Fruit fly (Drosophila melanogaster): Measurements from ENCODE around the gene Muc12Ea.
A peak's percentile ranks its signal among the peaks of the same experiment; 100 is the strongest.

Muc12Ea gene

dm6 chrX:14260863-14261262, 16.7 kb upstream of the Muc12Ea start, which contains the start of the genes CG46317 and Tat:
Gene CG46317 (plus strand): TSS chrX:14261223.
Gene Tat (plus strand): TSS chrX:14261223.
- TF ChIP-seq CG10462 (GFP tag; optimal IDR thresholded peaks at IDR 0.05) (no peak), CG13894 (tag; optimal IDR thresholded peaks at IDR 0.05) (peak; percentile 95), CG10431 (GFP tag; optimal IDR thresholded peaks at IDR 0.05) (no peak), zfh2 (GFP tag; optimal IDR thresholded peaks at IDR 0.05) (no peak), CG6765 (GFP tag; optimal IDR thresholded peaks at IDR 0.05) (no peak), Deaf1 (tag; optimal IDR thresholded peaks at IDR 0.05) (peak; percentile 52)

dm6 chrX:14265149-14265548, 12.4 kb upstream of the Muc12Ea start:
- TF ChIP-seq CTCF (GFP tag; optimal IDR thresholded peaks at IDR 0.05) (no peak), stwl (tag; optimal IDR thresholded peaks at IDR 0.05) (peak; percentile 97), dmrt99B (tag; optimal IDR thresholded peaks at IDR 0.05) (no peak), sens (GFP tag) (peak; percentile 30), CG15011 (GFP tag; optimal IDR thresholded peaks at IDR 0.05) (no peak), CG9727 (GFP tag; optimal IDR thresholded peaks at IDR 0.05) (no peak), insv (GFP tag; optimal IDR thresholded peaks at IDR 0.05) (no peak), CG10267 (tag; optimal IDR thresholded peaks at IDR 0.05) (peak; percentile 61)

dm6 chrX:14266075-14266474, 11.5 kb upstream of the Muc12Ea start, which contains the start of the genes CG13404 and na:
Gene CG13404 (minus strand): TSS chrX:14266250.
Gene na (plus strand): TSS chrX:14266367.
- TF ChIP-seq CG6765 (GFP tag; optimal IDR thresholded peaks at IDR 0.05) (no peak), tio (GFP tag; optimal IDR thresholded peaks at IDR 0.05) (no peak), pros (GFP tag; optimal IDR thresholded peaks at IDR 0.05) (no peak), Deaf1 (tag; optimal IDR thresholded peaks at IDR 0.05) (no peak), MESR4 (GFP tag; optimal IDR thresholded peaks at IDR 0.05) (no peak), sqz (GFP tag; optimal IDR thresholded peaks at IDR 0.05) (peak; percentile 2), ranshi (GFP tag; IDR thresholded peaks at IDR 0.05) (no peak), ato (GFP tag; IDR thresholded peaks at IDR 0.05; ENCODE audit: partially characterized antibody) (no peak), Ravus (GFP tag; IDR thresholded peaks at IDR 0.05) (no peak), sima (GFP tag; optimal IDR thresholded peaks at IDR 0.05) (no peak), Dref (GFP tag; IDR thresholded peaks at IDR 0.05) (0 out of 2 replicates have a peak, but pooled peaks have one; percentile 6), CG15514 (GFP tag; optimal IDR thresholded peaks at IDR 0.05) (peak; percentile 95), tll (GFP tag; optimal IDR thresholded peaks at IDR 0.05) (no peak), Ets65A (GFP tag) (peak; percentile 27), Hey (tag; optimal IDR thresholded peaks at IDR 0.05) (no peak), al (GFP tag; IDR thresholded peaks at IDR 0.05) (no peak), CG15601 (tag; optimal IDR thresholded peaks at IDR 0.05) (no peak), CG14860 (GFP tag; IDR thresholded peaks at IDR 0.05; ENCODE audit: partially characterized antibody) (no peak), CG2202 (tag; optimal IDR thresholded peaks at IDR 0.05) (no peak), Dad (GFP tag; optimal IDR thresholded peaks at IDR 0.05) (no peak), zf30C (GFP tag; optimal IDR thresholded peaks at IDR 0.05) (no peak), seq (GFP tag; IDR thresholded peaks at IDR 0.05) (0 out of 2 replicates have a peak, but pooled peaks have one; percentile 18), CHES-1-like (GFP tag; optimal IDR thresholded peaks at IDR 0.05) (no peak), sisA (GFP tag; IDR thresholded peaks at IDR 0.05) (no peak), ken (GFP tag; IDR thresholded peaks at IDR 0.05) (no peak), dan (GFP tag; IDR thresholded peaks at IDR 0.05) (no peak), nerfin-2 (GFP tag; IDR thresholded peaks at IDR 0.05; ENCODE audit: partially characterized antibody) (no peak), Mes4 (GFP tag; optimal IDR thresholded peaks at IDR 0.05) (no peak), Atf-2 (GFP tag; optimal IDR thresholded peaks at IDR 0.05) (no peak), grn (GFP tag; optimal IDR thresholded peaks at IDR 0.05) (no peak), ara (GFP tag; IDR thresholded peaks at IDR 0.05) (no peak), ind (GFP tag; optimal IDR thresholded peaks at IDR 0.05) (no peak), Hmx (GFP tag; optimal IDR thresholded peaks at IDR 0.05) (no peak), Mrtf (GFP tag; IDR thresholded peaks at IDR 0.05) (no peak), HLH3B (GFP tag; IDR thresholded peaks at IDR 0.05) (no peak), Dfd (GFP tag; optimal IDR thresholded peaks at IDR 0.05) (no peak), Fer1 (GFP tag; optimal IDR thresholded peaks at IDR 0.05) (no peak)

Measured in whole organism, embryonic.